Fruit fly (Drosophila melanogaster): Measurements from ENCODE around the gene CG42540.

DNA sequence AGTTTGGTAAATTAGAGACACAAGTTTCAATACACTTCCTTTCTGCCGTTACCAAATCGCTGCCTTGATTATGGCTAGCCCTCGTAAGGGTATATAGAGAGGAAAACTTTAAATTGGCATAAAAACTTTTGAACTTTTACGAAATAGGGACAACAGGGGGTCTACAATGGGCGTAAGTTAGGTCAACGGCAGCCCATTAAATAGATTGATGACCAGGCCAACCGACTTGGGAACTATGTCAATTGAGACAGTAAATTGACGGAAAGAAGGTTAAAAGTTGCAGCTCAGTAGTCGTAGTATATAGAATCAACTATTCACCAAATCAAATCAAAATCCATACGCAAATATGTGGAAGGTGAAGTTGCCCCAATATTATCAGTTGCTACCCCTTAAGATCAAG, 65.0 kb downstream of the CG42540 start, which contains the start of gene CG32246:
- TF ChIP-seq CG8478 (optimal IDR thresholded peaks at IDR 0.05) (no peak), pan (optimal IDR thresholded peaks at IDR 0.05) (no peak), EcR (GFP tag; optimal IDR thresholded peaks at IDR 0.05) (no peak)

Measured in whole organism.